Worm (Caenorhabditis elegans) whole organism, midembryonic: ENCODE results near the gene nhr-30.

Experiments
- T22C8.4 ChIP-seq: fragments of 200-800 bp; sonication (Bioruptor generic); IDR thresholded peaks from 2 replicates; pipeline ENCODE4 v1.3.6; 2022; ENCODE audit warnings: missing genetic modification characterization, missing compliant biosample characterization
- cog-1 ChIP-seq: sonication (generic microtip); optimal IDR thresholded peaks from 2 replicates; lab custom pipeline; 2016; ENCODE audit warnings: missing genetic modification characterization, missing compliant biosample characterization
- flt-1 ChIP-seq: fragments of 200-800 bp; sonication (Bioruptor generic); IDR thresholded peaks from 2 replicates; pipeline ENCODE4 v1.3.6; 2022; ENCODE audit warnings: missing genetic modification characterization, missing compliant biosample characterization
- klf-2 ChIP-seq: fragments of 200-800 bp; sonication (Bioruptor generic); conservative IDR thresholded peaks from 2 replicates; pipeline ENCODE4 v1.3.6; 2022; ENCODE audit warnings: missing genetic modification reagents, missing genetic modification characterization, missing compliant biosample characterization
- med-1 ChIP-seq: sonication (generic microtip); optimal IDR thresholded peaks from 2 replicates; lab custom pipeline; 2017; ENCODE audit warnings: missing genetic modification characterization, mild to moderate bottlenecking, missing compliant biosample characterization, antibody characterized with exemption, missing genetic modification reagents; ENCODE audit not compliant: insufficient read depth
- ref-1 ChIP-seq: fragments of 200-800 bp; sonication (Bioruptor generic); conservative IDR thresholded peaks from 2 replicates; pipeline ENCODE4 v1.3.6; 2022; ENCODE audit warnings: missing genetic modification reagents, missing genetic modification characterization, missing compliant biosample characterization
- tab-1 ChIP-seq: fragments of 200-800 bp; sonication (Bioruptor generic); IDR thresholded peaks from 2 replicates; pipeline ENCODE4 v1.3.6; 2022; ENCODE audit warnings: missing genetic modification characterization, missing compliant biosample characterization
- ztf-23 ChIP-seq: fragments of 200-800 bp; sonication (Bioruptor generic); IDR thresholded peaks from 2 replicates; pipeline ENCODE4 v1.3.6; 2022; ENCODE audit warnings: missing genetic modification reagents, missing genetic modification characterization, missing compliant biosample characterization
- ztf-29 ChIP-seq: fragments of 200-800 bp; sonication (Bioruptor generic); IDR thresholded peaks from 2 replicates; pipeline ENCODE4 v1.3.6; 2022; ENCODE audit warnings: missing genetic modification reagents, missing genetic modification characterization, missing compliant biosample characterization

Gene nhr-30

DNA sequence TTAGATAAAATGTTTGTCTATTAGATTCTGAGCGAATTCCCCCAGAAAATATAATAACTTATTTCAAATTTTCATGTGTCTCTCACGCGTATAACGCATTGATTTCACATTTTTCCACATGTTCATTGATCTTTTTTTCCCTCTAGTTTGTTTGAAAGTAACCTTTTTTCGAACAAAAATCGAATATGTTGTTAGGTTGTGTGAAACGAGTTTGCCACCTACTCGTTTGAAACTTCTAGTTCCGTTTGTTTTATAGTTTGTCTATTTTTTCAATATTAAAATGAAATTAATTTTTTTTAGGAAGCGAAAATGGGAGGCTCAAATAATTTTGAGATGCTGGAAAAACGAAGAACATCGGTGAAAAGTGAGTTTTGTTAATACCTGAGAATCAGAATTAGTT, 14.7 kb upstream of the nhr-30 start, which contains the start of gene C25E10.5:
Gene C25E10.5 (plus strand): TSS at position 301 of the 400 bp plus-strand sequence.
- no peak for TF ChIP-seq tab-1 (GFP tag; lab: Robert Waterston, UW)
- TF ChIP-seq T22C8.4 (GFP tag; lab: Robert Waterston, UW) = no peak
- TF ChIP-seq flt-1 (GFP tag; lab: Robert Waterston, UW) = no peak
- TF ChIP-seq cog-1 (tag; lab: Kevin White, UChicago) = no peak
- TF ChIP-seq med-1 (GFP tag; lab: Kevin White, UChicago) = no peak
- TF ChIP-seq ref-1 (GFP tag; lab: Robert Waterston, UW) = no peak
- TF ChIP-seq ztf-23 (GFP tag; lab: Robert Waterston, UW) = no peak
- no peak for TF ChIP-seq klf-2 (GFP tag; lab: Robert Waterston, UW)
- no peak for TF ChIP-seq ztf-29 (GFP tag; lab: Robert Waterston, UW)

DNA sequence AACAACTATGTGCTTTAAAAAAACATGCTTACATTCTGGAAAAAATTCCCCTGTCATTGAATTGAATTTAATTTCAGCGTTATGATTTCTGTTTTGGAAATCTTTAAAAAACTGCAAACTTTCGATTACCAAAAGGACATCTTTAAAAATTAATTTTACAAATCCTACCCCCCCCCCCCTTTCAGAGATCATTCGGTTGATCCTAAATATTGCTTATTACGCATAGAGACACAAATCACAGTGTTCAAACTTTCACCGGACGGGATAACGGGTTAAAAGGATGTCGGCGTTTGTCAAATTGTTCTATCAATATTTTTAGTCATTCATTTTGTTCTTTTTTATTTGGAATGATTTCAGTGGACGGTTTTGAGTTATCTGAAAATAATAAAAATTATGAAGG, 11.7 kb upstream of the nhr-30 start, which contains the start of gene C25E10.4:
Gene C25E10.4 (plus strand): TSS at position 301 of the 400 bp plus-strand sequence.
- TF ChIP-seq ztf-29 (GFP tag; lab: Robert Waterston, UW) (no peak), ref-1 (GFP tag; lab: Robert Waterston, UW) (no peak), T22C8.4 (GFP tag; lab: Robert Waterston, UW) (no peak), tab-1 (GFP tag; lab: Robert Waterston, UW) (no peak), klf-2 (GFP tag; lab: Robert Waterston, UW) (no peak), ztf-23 (GFP tag; lab: Robert Waterston, UW) (no peak), flt-1 (GFP tag; lab: Robert Waterston, UW) (no peak), med-1 (GFP tag; lab: Kevin White, UChicago) (no peak), cog-1 (tag; lab: Kevin White, UChicago) (no peak)

DNA sequence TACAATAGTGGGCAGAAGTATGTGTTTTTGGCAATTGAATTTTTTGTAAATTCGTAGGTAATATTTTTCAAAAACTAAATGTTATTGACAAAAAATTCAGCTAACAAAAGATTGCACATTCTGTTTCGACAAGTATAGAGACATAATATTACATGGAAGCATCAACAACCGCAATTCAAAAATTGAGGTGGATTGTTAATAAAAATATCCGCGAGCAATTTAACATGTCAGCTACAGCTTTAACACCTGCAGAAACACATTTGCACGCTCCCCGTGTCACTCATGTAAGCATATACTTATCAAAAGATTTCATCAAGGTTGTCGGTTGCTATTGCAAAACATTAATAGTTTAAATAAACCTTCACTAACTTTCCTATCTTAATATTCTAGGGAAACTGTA, 9.3 kb upstream of the nhr-30 start, which contains the start of gene srsx-34:
Gene srsx-34 (plus strand): TSS at position 301 of the 400 bp plus-strand sequence.
- TF ChIP-seq flt-1 (GFP tag; lab: Robert Waterston, UW) (no peak), med-1 (GFP tag; lab: Kevin White, UChicago) (no peak), ref-1 (GFP tag; lab: Robert Waterston, UW) (no peak), klf-2 (GFP tag; lab: Robert Waterston, UW) (no peak), ztf-23 (GFP tag; lab: Robert Waterston, UW) (no peak), tab-1 (GFP tag; lab: Robert Waterston, UW) (no peak), ztf-29 (GFP tag; lab: Robert Waterston, UW) (no peak), cog-1 (tag; lab: Kevin White, UChicago) (no peak), T22C8.4 (GFP tag; lab: Robert Waterston, UW) (no peak)

DNA sequence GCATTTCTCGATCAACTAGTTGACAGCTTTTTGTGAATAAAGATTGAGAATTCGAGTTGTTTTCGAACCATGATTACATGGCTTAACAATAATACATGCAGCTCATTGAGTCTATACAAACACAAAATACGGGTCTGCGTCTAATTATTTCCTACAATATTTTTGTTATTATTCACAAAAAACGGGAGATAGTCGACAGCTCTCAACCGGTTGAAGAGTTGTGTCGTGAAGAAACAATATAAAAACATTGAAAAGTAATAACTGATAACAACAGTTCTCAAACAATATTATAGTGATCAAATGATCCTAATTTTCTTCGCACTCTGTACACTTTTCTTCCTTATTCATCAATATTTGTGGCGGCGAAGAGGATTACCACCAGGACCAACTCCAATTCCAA, 3.9 kb upstream of the nhr-30 start, which contains the start of gene cyp-33B1:
Gene cyp-33B1 (plus strand): TSS at position 301 of the 400 bp plus-strand sequence.
- TF ChIP-seq ztf-23 (GFP tag; lab: Robert Waterston, UW) = no peak
- TF ChIP-seq ztf-29 (GFP tag; lab: Robert Waterston, UW) = no peak
- no peak for TF ChIP-seq klf-2 (GFP tag; lab: Robert Waterston, UW)
- TF ChIP-seq med-1 (GFP tag; lab: Kevin White, UChicago) = no peak
- TF ChIP-seq ref-1 (GFP tag; lab: Robert Waterston, UW) = no peak

DNA sequence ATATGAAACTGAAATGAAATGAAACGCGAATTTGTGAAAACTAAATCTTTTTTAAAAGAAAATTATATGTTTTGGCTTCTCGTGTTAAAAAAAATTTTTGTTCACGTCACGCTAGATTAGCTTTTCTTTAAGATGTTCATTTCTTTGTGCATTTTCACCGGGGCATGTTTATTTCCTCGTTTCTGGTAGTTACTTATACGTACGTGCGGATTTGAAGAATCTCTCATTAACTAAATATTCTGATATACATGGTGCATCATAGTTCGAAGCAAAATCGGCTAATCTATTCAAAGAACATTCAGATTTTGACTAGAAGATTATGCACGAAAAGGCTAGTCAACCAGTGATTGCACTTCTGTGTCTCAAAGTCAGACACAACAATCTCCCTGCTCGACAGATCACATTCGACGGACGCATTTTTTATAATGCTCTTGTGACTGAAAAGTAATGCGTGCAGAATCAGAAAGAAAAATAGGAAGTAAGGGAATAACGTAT, 2.6 kb downstream of the nhr-30 start, which contains the start of gene C25E10.17:
Gene C25E10.17 (minus strand): TSS at position 51 of the 495 bp plus-strand sequence.
- TF ChIP-seq klf-2 (GFP tag; lab: Robert Waterston, UW) = no peak
- no peak for TF ChIP-seq tab-1 (GFP tag; lab: Robert Waterston, UW)
- no peak for TF ChIP-seq med-1 (GFP tag; lab: Kevin White, UChicago)
- no peak for TF ChIP-seq ztf-29 (GFP tag; lab: Robert Waterston, UW)
- no peak for TF ChIP-seq cog-1 (tag; lab: Kevin White, UChicago)
- no peak for TF ChIP-seq ref-1 (GFP tag; lab: Robert Waterston, UW)

DNA sequence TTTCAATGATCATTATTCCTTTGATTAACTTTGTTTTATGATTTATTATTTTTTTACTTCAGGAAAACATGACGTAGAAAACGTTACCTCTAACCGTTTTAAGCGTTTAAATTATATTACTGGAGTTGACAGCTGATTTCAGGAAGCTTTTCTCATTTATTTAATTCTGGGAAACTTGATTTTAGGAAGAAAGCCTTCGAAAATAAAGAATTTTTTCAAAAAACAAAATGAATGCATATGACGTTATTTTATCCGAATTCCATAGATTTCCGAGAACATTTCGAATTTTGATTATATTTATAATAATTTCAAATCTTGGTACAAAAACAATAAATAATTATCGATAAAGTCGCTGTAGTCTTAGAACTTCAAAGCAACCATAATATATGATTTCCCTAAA, 4.3 kb downstream of the nhr-30 start:
- TF ChIP-seq klf-2 (GFP tag; lab: Robert Waterston, UW) = no peak
- TF ChIP-seq med-1 (GFP tag; lab: Kevin White, UChicago) = no peak
- TF ChIP-seq ref-1 (GFP tag; lab: Robert Waterston, UW) = no peak

DNA sequence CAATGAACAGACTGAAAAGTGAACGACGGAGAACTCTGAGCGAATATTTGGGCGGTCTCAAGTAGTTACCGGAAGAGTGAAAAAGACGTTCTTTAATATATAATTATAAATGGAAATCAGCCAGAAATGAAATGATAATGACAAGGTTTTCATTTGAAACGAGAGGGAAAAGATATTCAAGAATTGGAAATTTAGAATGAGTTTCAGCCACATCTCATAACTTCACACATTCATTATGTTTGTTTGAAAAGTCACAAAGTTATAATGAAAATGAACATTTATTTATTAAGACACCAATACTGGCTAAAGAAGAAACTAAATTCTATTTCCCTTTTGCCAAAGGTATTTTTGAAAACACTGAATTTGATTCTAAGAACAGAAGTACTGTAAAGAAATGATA, 6.1 kb downstream of the nhr-30 start, which contains the start of gene C25E10.7:
Gene C25E10.7 (minus strand): TSS at position 101 of the 400 bp plus-strand sequence.
- TF ChIP-seq ztf-23 (GFP tag; lab: Robert Waterston, UW) (no peak), med-1 (GFP tag; lab: Kevin White, UChicago) (no peak), klf-2 (GFP tag; lab: Robert Waterston, UW) (no peak)

DNA sequence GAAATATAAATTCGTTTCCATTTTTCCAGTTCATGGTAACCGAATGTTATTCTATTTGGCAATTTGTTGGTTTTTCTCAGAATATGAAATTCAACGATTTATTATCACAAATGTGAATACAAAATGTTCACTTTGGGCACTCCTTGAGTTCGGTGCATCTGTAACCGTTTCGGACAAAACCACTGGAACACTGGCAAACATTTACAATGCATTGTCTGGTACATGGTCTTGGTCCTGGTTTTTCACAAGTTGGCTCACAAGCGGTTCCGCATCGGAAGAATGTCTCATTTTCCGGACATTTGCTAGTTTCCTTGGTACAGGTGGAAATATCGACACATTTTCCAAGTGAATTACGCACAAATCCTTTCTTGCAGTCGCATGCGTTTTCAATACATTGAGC, 8.3 kb downstream of the nhr-30 start:
- TF ChIP-seq T22C8.4 (GFP tag; lab: Robert Waterston, UW) = no peak
- no peak for TF ChIP-seq ztf-29 (GFP tag; lab: Robert Waterston, UW)
- no peak for TF ChIP-seq tab-1 (GFP tag; lab: Robert Waterston, UW)

DNA sequence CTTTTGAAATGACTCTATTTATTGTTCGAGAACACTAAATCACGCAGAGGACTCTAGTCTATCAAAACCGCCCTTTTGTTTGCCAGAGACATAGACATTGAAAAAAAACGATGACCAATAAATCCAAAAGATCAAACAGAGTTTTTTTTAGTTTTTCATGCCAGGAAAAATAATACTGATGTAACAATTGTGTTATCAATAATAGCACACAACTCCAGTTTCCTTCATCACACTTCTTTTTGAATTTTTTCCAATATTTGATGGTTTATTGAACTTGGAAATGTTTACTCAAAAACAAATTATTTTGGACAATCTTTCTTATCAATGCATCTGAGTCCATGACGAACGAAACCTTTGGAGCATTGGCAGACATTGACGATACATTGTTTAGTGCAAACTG, 9.0 kb downstream of the nhr-30 start, which contains the start of gene C25E10.8:
Gene C25E10.8 (minus strand): TSS at position 101 of the 400 bp plus-strand sequence.
- TF ChIP-seq ztf-29 (GFP tag; lab: Robert Waterston, UW) (no peak), tab-1 (GFP tag; lab: Robert Waterston, UW) (no peak)

DNA sequence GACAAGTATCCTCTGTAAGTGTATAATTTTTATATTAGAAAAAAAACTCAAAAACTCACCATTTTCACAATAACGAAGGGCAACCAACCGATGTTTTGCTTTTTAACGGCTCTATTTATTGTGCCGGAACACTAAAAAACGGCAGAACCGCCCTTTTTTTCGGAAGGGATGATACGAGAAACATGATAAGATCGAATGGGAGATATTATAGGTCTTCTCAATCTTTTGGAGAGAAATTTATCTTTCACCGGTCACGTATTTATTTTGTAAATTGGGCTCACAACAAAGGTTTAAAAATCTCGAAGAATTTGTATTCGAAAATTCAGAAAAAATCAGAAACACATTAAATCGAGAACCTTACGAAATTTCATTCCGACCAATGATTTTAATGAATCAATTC, 9.8 kb downstream of the nhr-30 start, which contains the start of gene swm-1:
Gene swm-1 (minus strand): TSS at position 101 of the 400 bp plus-strand sequence.
- no peak for TF ChIP-seq tab-1 (GFP tag; lab: Robert Waterston, UW)
- no peak for TF ChIP-seq klf-2 (GFP tag; lab: Robert Waterston, UW)
- no peak for TF ChIP-seq cog-1 (tag; lab: Kevin White, UChicago)
- no peak for TF ChIP-seq ztf-29 (GFP tag; lab: Robert Waterston, UW)
- TF ChIP-seq flt-1 (GFP tag; lab: Robert Waterston, UW) = no peak
- no peak for TF ChIP-seq T22C8.4 (GFP tag; lab: Robert Waterston, UW)
- no peak for TF ChIP-seq ref-1 (GFP tag; lab: Robert Waterston, UW)
- TF ChIP-seq med-1 (GFP tag; lab: Kevin White, UChicago) = no peak
- no peak for TF ChIP-seq ztf-23 (GFP tag; lab: Robert Waterston, UW)
